Worm (Caenorhabditis elegans) whole organism, L1 larva: ENCODE measurements around the gene crb-3.
"Not testable (repeated sequence)": the region's sequence is repeated elsewhere in the genome, so short reads cannot be mapped to it uniquely, and the experiment has no call there.

Experiments
- C16A3.4 ChIP-seq: fragments of 150-350 bp; optimal IDR thresholded peaks from 2 replicates; lab custom pipeline; 2014; ENCODE audit warnings: missing biosample characterization, missing genetic modification characterization
- C34B4.2 ChIP-seq: sonication (generic microtip); optimal IDR thresholded peaks from 2 replicates; lab custom pipeline; 2017; ENCODE audit warnings: mild to moderate bottlenecking, missing genetic modification characterization, missing compliant biosample characterization
- aly-2 ChIP-seq: fragments of 150-350 bp; optimal IDR thresholded peaks from 2 replicates; lab custom pipeline; 2014; ENCODE audit warnings: missing biosample characterization, missing genetic modification characterization
- blmp-1 ChIP-seq: fragments of 150-350 bp; optimal IDR thresholded peaks from 2 replicates; lab custom pipeline; 2014; ENCODE audit warnings: missing biosample characterization, missing genetic modification characterization
- ceh-63 ChIP-seq: fragments of 200-800 bp; sonication (Bioruptor generic); optimal IDR thresholded peaks from 2 replicates; lab custom pipeline; 2018; ENCODE audit warnings: mild to moderate bottlenecking, missing genetic modification characterization, missing compliant biosample characterization
- ceh-82 ChIP-seq, 3 experiments: fragments of 150-350 bp in 1 of 3; sonication (generic microtip) in 2 of 3; optimal IDR thresholded peaks; 2 replicates each; lab custom pipeline; 2014 to 2017; ENCODE audit warnings: missing biosample characterization in 3 of 3, missing genetic modification characterization in 3 of 3
- ceh-88 ChIP-seq: fragments of 200-800 bp; sonication (Bioruptor generic); IDR thresholded peaks from 2 replicates; pipeline ENCODE4 v1.3.6; 2022; ENCODE audit warnings: missing genetic modification characterization, missing compliant biosample characterization
- ceh-90 ChIP-seq: sonication (generic microtip); optimal IDR thresholded peaks from 2 replicates; lab custom pipeline; 2016; ENCODE audit warnings: missing genetic modification characterization, missing compliant biosample characterization
- dsc-1 ChIP-seq: sonication (generic microtip); optimal IDR thresholded peaks from 2 replicates; lab custom pipeline; 2016; ENCODE audit warnings: mild to moderate bottlenecking, missing genetic modification characterization, missing compliant biosample characterization
- egl-27 ChIP-seq, 2 experiments: fragments of 150-350 bp in 1 of 2; sonication (generic microtip); optimal IDR thresholded peaks; 3 replicates each; lab custom pipeline; 2017 to 2018; ENCODE audit warnings: missing biosample characterization in 2 of 2, missing genetic modification characterization in 2 of 2, missing genetic modification reagents in 2 of 2
- elt-2 ChIP-seq: sonication (generic microtip); optimal IDR thresholded peaks from 2 replicates; lab custom pipeline; 2016; ENCODE audit warnings: missing genetic modification characterization, mild to moderate bottlenecking, inconsistent platforms, missing compliant biosample characterization, missing genetic modification reagents
- grh-1 ChIP-seq: fragments of 200-800 bp; sonication (Bioruptor generic); IDR thresholded peaks from 2 replicates; pipeline ENCODE4 v1.3.6; 2022; ENCODE audit warnings: missing genetic modification reagents, missing genetic modification characterization, missing compliant biosample characterization
- jun-1 ChIP-seq: fragments of 150-350 bp; optimal IDR thresholded peaks from 2 replicates; lab custom pipeline; 2014; ENCODE audit warnings: missing biosample characterization, missing genetic modification reagents, missing genetic modification characterization
- lin-13 ChIP-seq: fragments of 150-350 bp; optimal IDR thresholded peaks from 2 replicates; lab custom pipeline; 2014; ENCODE audit warnings: missing biosample characterization, missing genetic modification reagents, missing genetic modification characterization
- lin-14 ChIP-seq: fragments of 200-800 bp; sonication (Bioruptor generic); optimal IDR thresholded peaks from 2 replicates; lab custom pipeline; 2018; ENCODE audit warnings: mild to moderate bottlenecking, missing genetic modification characterization, moderate library complexity, missing compliant biosample characterization
- lin-15B ChIP-seq: fragments of 150-350 bp; sonication (generic microtip); optimal IDR thresholded peaks from 3 replicates; lab custom pipeline; 2014; ENCODE audit warnings: missing biosample characterization, missing genetic modification characterization
- mab-9 ChIP-seq: fragments of 200-800 bp; sonication (Bioruptor generic); IDR thresholded peaks from 2 replicates; pipeline ENCODE4 v1.3.6; 2022; ENCODE audit warnings: missing genetic modification reagents, missing genetic modification characterization, missing compliant biosample characterization
- mep-1 ChIP-seq: fragments of 150-350 bp; optimal IDR thresholded peaks from 2 replicates; lab custom pipeline; 2014; ENCODE audit warnings: missing biosample characterization, missing genetic modification characterization
- nhr-12 ChIP-seq: sonication (generic microtip); optimal IDR thresholded peaks from 2 replicates; lab custom pipeline; 2017; ENCODE audit warnings: missing biosample characterization, missing genetic modification characterization
- nhr-19 ChIP-seq: fragments of 200-800 bp; sonication (Bioruptor generic); conservative IDR thresholded peaks from 2 replicates; pipeline ENCODE4 v1.3.6; 2022; ENCODE audit warnings: missing genetic modification characterization, missing compliant biosample characterization
- nhr-20 ChIP-seq: sonication (generic microtip); optimal IDR thresholded peaks from 2 replicates; lab custom pipeline; 2016; ENCODE audit warnings: mild to moderate bottlenecking, missing genetic modification characterization, missing compliant biosample characterization
- nhr-28 ChIP-seq: fragments of 150-350 bp; optimal IDR thresholded peaks from 2 replicates; lab custom pipeline; 2014; ENCODE audit warnings: missing biosample characterization, missing genetic modification characterization
- nhr-71 ChIP-seq: sonication (generic microtip); optimal IDR thresholded peaks from 2 replicates; lab custom pipeline; 2016; ENCODE audit warnings: mild to moderate bottlenecking, missing genetic modification characterization, moderate library complexity, missing compliant biosample characterization
- nhr-76 ChIP-seq: sonication (generic microtip); optimal IDR thresholded peaks from 2 replicates; lab custom pipeline; 2017; ENCODE audit warnings: missing biosample characterization, missing genetic modification characterization
- nhr-77 ChIP-seq: fragments of 150-350 bp; optimal IDR thresholded peaks from 2 replicates; lab custom pipeline; 2014; ENCODE audit warnings: missing biosample characterization, missing genetic modification characterization
- nhr-84 ChIP-seq: sonication (generic microtip); optimal IDR thresholded peaks from 2 replicates; lab custom pipeline; 2017; ENCODE audit warnings: missing biosample characterization, missing genetic modification characterization
- pag-3 ChIP-seq: sonication (generic microtip); optimal IDR thresholded peaks from 2 replicates; lab custom pipeline; 2017; ENCODE audit warnings: missing genetic modification characterization, mild to moderate bottlenecking, missing compliant biosample characterization, antibody characterized with exemption, borderline replicate concordance; ENCODE audit not compliant: insufficient read depth
- pqm-1 ChIP-seq: sonication (generic microtip); optimal IDR thresholded peaks from 3 replicates; lab custom pipeline; 2017; ENCODE audit warnings: missing biosample characterization, missing genetic modification characterization
- rnt-1 ChIP-seq: sonication (generic microtip); optimal IDR thresholded peaks from 2 replicates; lab custom pipeline; 2016; ENCODE audit warnings: mild to moderate bottlenecking, missing genetic modification characterization, moderate library complexity, missing compliant biosample characterization
- snpc-4 ChIP-seq: fragments of 150-350 bp; optimal IDR thresholded peaks from 2 replicates; lab custom pipeline; 2014; ENCODE audit warnings: missing biosample characterization, missing genetic modification characterization
- snu-23 ChIP-seq: sonication (generic microtip); optimal IDR thresholded peaks from 2 replicates; lab custom pipeline; 2016; ENCODE audit warnings: missing genetic modification characterization, missing compliant biosample characterization
- sox-4 ChIP-seq: sonication (generic microtip); optimal IDR thresholded peaks from 2 replicates; lab custom pipeline; 2016; ENCODE audit warnings: missing genetic modification characterization, missing compliant biosample characterization
- sptf-1 ChIP-seq: fragments of 150-350 bp; optimal IDR thresholded peaks from 2 replicates; lab custom pipeline; 2014; ENCODE audit warnings: missing biosample characterization, missing genetic modification characterization
- sup-37 ChIP-seq: fragments of 200-800 bp; sonication (Bioruptor generic); optimal IDR thresholded peaks from 2 replicates; lab custom pipeline; 2018; ENCODE audit warnings: mild to moderate bottlenecking, missing genetic modification characterization, missing compliant biosample characterization
- swsn-7 ChIP-seq: sonication (generic microtip); optimal IDR thresholded peaks from 2 replicates; lab custom pipeline; 2016; ENCODE audit warnings: missing genetic modification characterization, missing compliant biosample characterization
- tlp-1 ChIP-seq: fragments of 150-350 bp; optimal IDR thresholded peaks from 2 replicates; lab custom pipeline; 2014; ENCODE audit warnings: missing biosample characterization, missing genetic modification characterization
- unc-130 ChIP-seq: fragments of 150-350 bp; optimal IDR thresholded peaks from 2 replicates; lab custom pipeline; 2017; ENCODE audit warnings: missing biosample characterization, missing genetic modification characterization, inconsistent platforms
- unc-62 ChIP-seq: fragments of 150-350 bp; optimal IDR thresholded peaks from 2 replicates; lab custom pipeline; 2014; ENCODE audit warnings: missing biosample characterization, missing genetic modification reagents, missing genetic modification characterization
- unc-86 ChIP-seq: sonication (generic microtip); optimal IDR thresholded peaks from 2 replicates; lab custom pipeline; 2016; ENCODE audit warnings: missing genetic modification characterization, missing compliant biosample characterization
- unc-98 ChIP-seq: fragments of 200-800 bp; sonication (Bioruptor generic); IDR thresholded peaks from 2 replicates; pipeline ENCODE4 v1.3.6; 2022; ENCODE audit warnings: missing genetic modification characterization, missing compliant biosample characterization
- zag-1 ChIP-seq: fragments of 150-350 bp; optimal IDR thresholded peaks from 2 replicates; lab custom pipeline; 2014; ENCODE audit warnings: missing biosample characterization, missing genetic modification characterization
- zip-4 ChIP-seq: fragments of 200-800 bp; sonication (Bioruptor generic); optimal IDR thresholded peaks from 2 replicates; lab custom pipeline; 2018; ENCODE audit warnings: mild to moderate bottlenecking, missing genetic modification characterization, moderate library complexity, missing compliant biosample characterization
- ztf-4 ChIP-seq: fragments of 150-350 bp; optimal IDR thresholded peaks from 2 replicates; lab custom pipeline; 2014; ENCODE audit warnings: missing biosample characterization, missing genetic modification characterization

crb-3 gene

DNA sequence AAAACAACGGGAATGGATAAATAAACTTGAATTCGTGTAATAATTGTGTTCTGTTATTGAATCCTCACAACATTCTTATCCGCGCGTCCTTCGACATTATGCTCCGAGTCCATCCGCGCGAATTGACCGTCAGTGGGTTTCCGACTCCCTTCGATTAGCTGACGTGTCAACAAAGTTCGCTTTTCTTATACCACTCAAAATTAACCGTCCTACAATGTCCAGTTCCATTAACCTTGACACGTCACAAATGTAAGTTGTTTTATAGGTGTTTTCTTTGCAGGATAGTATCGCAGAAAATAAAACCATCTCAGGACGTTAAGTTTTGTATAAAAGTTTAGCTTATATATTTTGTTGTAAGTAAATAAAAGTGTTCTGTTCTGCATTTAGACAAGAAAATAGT is at the start of gene crb-3:
TSS of gene crb-3 (plus strand) at position 301 of the 400 bp plus-strand sequence.
- TF ChIP-seq unc-62; rnt-1 (tag; lab: Kevin White, UChicago); nhr-12 (tag; lab: Kevin White, UChicago): not testable (repeated sequence)

- TF ChIP-seq zip-4 (no peak), aly-2 (tag; lab: Kevin White, UChicago) (no peak), unc-86 (tag; lab: Kevin White, UChicago) (no peak), jun-1 (tag; lab: Kevin White, UChicago) (no peak), nhr-84 (tag; lab: Kevin White, UChicago) (no peak), nhr-12 (tag; lab: Kevin White, UChicago) (no peak), C16A3.4 (tag; lab: Kevin White, UChicago) (no peak), mab-9 (no peak), blmp-1 (tag; lab: Kevin White, UChicago) (no peak), pag-3 (tag; lab: Kevin White, UChicago) (no peak), sup-37 (GFP tag; lab: Kevin White, UChicago) (no peak), mep-1 (tag; lab: Kevin White, UChicago) (no peak), ceh-90 (tag; lab: Kevin White, UChicago) (no peak), swsn-7 (tag; lab: Kevin White, UChicago) (no peak), nhr-76 (tag; lab: Kevin White, UChicago) (no peak), snpc-4 (tag; lab: Kevin White, UChicago) (no peak), pqm-1 (tag; lab: Kevin White, UChicago) (no peak), nhr-28 (tag; lab: Kevin White, UChicago) (no peak), C34B4.2 (tag; lab: Kevin White, UChicago) (no peak), egl-27 (tag; optimal IDR thresholded peaks at IDR 0.05; lab: Kevin White, UChicago) (no peak)
Measured at ce11 chrX:9154216-9154615, 49.4 kb upstream of the crb-3 start, which contains the start of gene B0563.7. B0563.7 (minus strand) TSS chrX:9154316.

ce11 chrX:9155751-9156150 is 47.8 kb upstream of the crb-3 start:
- TF ChIP-seq elt-2 (tag; lab: Kevin White, UChicago) (peak; percentile 9), unc-62 (no peak)

DNA sequence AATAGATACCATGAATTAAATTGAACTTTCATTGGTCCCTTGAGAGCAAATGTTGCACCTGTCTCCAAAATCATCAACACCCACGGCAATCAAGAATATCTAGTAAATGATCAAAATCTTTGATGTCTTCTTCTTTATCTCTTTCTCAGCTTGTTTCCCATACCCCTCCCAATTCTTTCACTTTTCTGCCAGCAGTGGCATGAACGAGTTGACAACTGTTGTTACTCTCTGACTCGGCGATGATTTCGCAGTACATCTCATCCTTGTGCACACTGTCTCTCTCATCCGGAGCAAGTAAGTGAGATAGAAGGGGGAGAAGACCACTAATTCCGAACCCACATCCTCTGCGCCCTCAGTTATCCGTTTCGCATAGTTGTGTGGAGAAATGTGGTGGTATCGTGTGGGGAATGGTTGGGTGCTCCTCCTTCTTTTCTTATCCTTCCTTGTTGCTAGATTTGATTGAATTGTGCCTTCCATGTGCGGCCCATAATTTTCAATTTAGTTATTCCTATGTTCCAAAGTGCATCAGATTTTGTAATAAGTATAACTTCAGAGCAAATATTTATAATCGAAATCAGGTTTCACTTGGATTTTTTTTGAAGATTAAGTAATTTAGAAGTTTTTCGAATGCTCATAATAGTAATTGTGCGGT is 42.2 kb upstream of the crb-3 start:
- TF ChIP-seq unc-130 (tag; lab: Kevin White, UChicago) (peak; percentile 61), elt-2 (tag; lab: Kevin White, UChicago) (no peak), lin-14 (GFP tag; lab: Kevin White, UChicago) (peak; percentile 82), swsn-7 (tag; lab: Kevin White, UChicago) (peak; percentile 16), nhr-71 (peak; percentile 69), ceh-88 (GFP tag; lab: Robert Waterston, UW) (no peak), rnt-1 (tag; lab: Kevin White, UChicago) (peak; percentile 79), dsc-1 (peak; percentile 31), pag-3 (tag; lab: Kevin White, UChicago) (peak; percentile 80), lin-13 (GFP tag; lab: Kevin White, UChicago) (no peak), nhr-19 (GFP tag; lab: Robert Waterston, UW) (peak; percentile 58), tlp-1 (tag; lab: Kevin White, UChicago) (no peak), nhr-20 (tag; lab: Kevin White, UChicago) (peak; percentile 6)
- TF ChIP-seq, all 84 proteins: peak for 9

- no peak for TF ChIP-seq lin-15B
- no peak for TF ChIP-seq sox-4 (tag; lab: Kevin White, UChicago)
- no peak for TF ChIP-seq zip-4
- no peak for TF ChIP-seq ztf-4 (tag; lab: Kevin White, UChicago)
- no peak for TF ChIP-seq sptf-1 (tag; lab: Kevin White, UChicago)
- TF ChIP-seq ceh-82 (tag; optimal IDR thresholded peaks at IDR 0.05; lab: Kevin White, UChicago) = no peak
- TF ChIP-seq swsn-7 (tag; lab: Kevin White, UChicago) = no peak
- no peak for TF ChIP-seq jun-1 (tag; lab: Kevin White, UChicago)
- TF ChIP-seq ceh-63 (GFP tag; lab: Kevin White, UChicago) = no peak
- TF ChIP-seq unc-98 = no peak
- TF ChIP-seq nhr-77 = no peak
- TF ChIP-seq grh-1 (GFP tag; lab: Robert Waterston, UW) = no peak
- no peak for TF ChIP-seq nhr-20 (tag; lab: Kevin White, UChicago)
- no peak for TF ChIP-seq aly-2 (tag; lab: Kevin White, UChicago)
- no peak for TF ChIP-seq snu-23 (GFP tag; lab: Kevin White, UChicago)
- TF ChIP-seq zag-1 (tag; lab: Kevin White, UChicago) = no peak
- no peak for TF ChIP-seq nhr-28 (tag; lab: Kevin White, UChicago)
- TF ChIP-seq, all 84 proteins: peak for 0
Measured at ce11 chrX:9162864-9163263, 40.7 kb upstream of the crb-3 start, which contains the start of gene tsp-11. tsp-11 (plus strand) TSS chrX:9163164.
